Fruit fly (Drosophila melanogaster) whole organism, embryonic: Measurements from ENCODE around the gene CG10301.

Source experiments
- Awh ChIP-seq: fragments of 200-800 bp; sonication (Bioruptor generic); IDR thresholded peaks from 2 replicates; pipeline ENCODE4, ENCODE4 v1.3.6; 2022; ENCODE audit warnings: missing biosample characterization, missing genetic modification characterization
- BEAF-32 ChIP-seq: fragments of 200-800 bp; sonication (Bioruptor generic); optimal IDR thresholded peaks from 3 replicates; lab custom pipeline; 2017; ENCODE audit warnings: missing biosample characterization, missing genetic modification characterization, mild to moderate bottlenecking, moderate library complexity, missing genetic modification reagents
- CG10209 ChIP-seq: fragments of 200-800 bp; sonication (Bioruptor generic); optimal IDR thresholded peaks from 3 replicates; lab custom pipeline; 2017; ENCODE audit warnings: missing biosample characterization, mild to moderate bottlenecking, missing genetic modification characterization, missing genetic modification reagents
- CG1024 ChIP-seq: fragments of 200-800 bp; sonication (Bioruptor generic); IDR thresholded peaks from 2 replicates; pipeline ENCODE4 v1.3.6; 2022; ENCODE audit warnings: missing biosample characterization, missing genetic modification characterization
- CG10366 ChIP-seq: fragments of 200-800 bp; sonication (Bioruptor generic); IDR thresholded peaks from 2 replicates; pipeline ENCODE4 v1.3.6; 2022; ENCODE audit warnings: missing biosample characterization, missing genetic modification characterization
- CG10959 ChIP-seq: fragments of 200-800 bp; sonication (Bioruptor generic); IDR thresholded peaks from 2 replicates; pipeline ENCODE4 v1.3.6; 2022; ENCODE audit warnings: missing biosample characterization, missing genetic modification characterization
- CG11085 ChIP-seq: fragments of 200-800 bp; sonication (Bioruptor generic); IDR thresholded peaks from 2 replicates; pipeline ENCODE4 v1.3.6; 2022; ENCODE audit warnings: missing biosample characterization, missing genetic modification characterization
- CG11247 ChIP-seq: fragments of 200-800 bp; sonication (Bioruptor generic); IDR thresholded peaks from 2 replicates; pipeline ENCODE4 v1.3.6; 2022; ENCODE audit warnings: missing biosample characterization, missing genetic modification characterization
- CG11504 ChIP-seq: fragments of 200-800 bp; sonication (Bioruptor generic); optimal IDR thresholded peaks from 3 replicates; lab custom pipeline; 2019; ENCODE audit warnings: missing biosample characterization, mild to moderate bottlenecking, missing genetic modification characterization, moderate library complexity
- CG13287 ChIP-seq: fragments of 200-800 bp; sonication (Bioruptor generic); IDR thresholded peaks from 2 replicates; pipeline ENCODE4 v1.3.6; 2022; ENCODE audit warnings: missing biosample characterization, missing genetic modification characterization; ENCODE audit not compliant: partially characterized antibody
- CG15011 ChIP-seq: fragments of 200-800 bp; sonication (Bioruptor generic); optimal IDR thresholded peaks from 3 replicates; lab custom pipeline; 2018; ENCODE audit warnings: missing biosample characterization, mild to moderate bottlenecking, missing genetic modification characterization
- CG15479 ChIP-seq: fragments of 200-800 bp; sonication (Bioruptor generic); optimal IDR thresholded peaks from 3 replicates; lab custom pipeline; 2019; ENCODE audit warnings: missing biosample characterization, mild to moderate bottlenecking, missing genetic modification characterization, moderate library complexity
- CG1603 ChIP-seq: fragments of 200-800 bp; sonication (Bioruptor generic); optimal IDR thresholded peaks from 2 replicates; lab custom pipeline; 2019; ENCODE audit warnings: missing biosample characterization, mild to moderate bottlenecking, missing genetic modification characterization, moderate library complexity
- CG1792 ChIP-seq: fragments of 200-800 bp; sonication (Bioruptor generic); optimal IDR thresholded peaks from 2 replicates; lab custom pipeline; 2016; ENCODE audit warnings: missing biosample characterization, missing genetic modification characterization
- CG2202 ChIP-seq: fragments of 200-800 bp; sonication (Bioruptor generic); optimal IDR thresholded peaks from 2 replicates; lab custom pipeline; 2018; ENCODE audit warnings: missing biosample characterization, mild to moderate bottlenecking, missing genetic modification characterization
- CG30431 ChIP-seq: fragments of 200-800 bp; sonication (Bioruptor generic); optimal IDR thresholded peaks from 2 replicates; lab custom pipeline; 2017; ENCODE audit warnings: missing biosample characterization, missing genetic modification characterization
- CG31224 ChIP-seq: fragments of 200-800 bp; sonication (Bioruptor generic); IDR thresholded peaks from 2 replicates; pipeline ENCODE4 v1.3.6; 2022; ENCODE audit warnings: missing biosample characterization, missing genetic modification characterization
- CG3281 ChIP-seq: fragments of 200-800 bp; sonication (Bioruptor generic); optimal IDR thresholded peaks from 3 replicates; lab custom pipeline; 2017; ENCODE audit warnings: missing biosample characterization, mild to moderate bottlenecking, missing genetic modification characterization
- CG3847 ChIP-seq: fragments of 200-800 bp; sonication (Bioruptor generic); IDR thresholded peaks from 2 replicates; pipeline ENCODE4 v1.3.6; 2022; ENCODE audit warnings: missing biosample characterization, missing genetic modification characterization
- CG6683 ChIP-seq: fragments of 200-800 bp; sonication (Bioruptor generic); optimal IDR thresholded peaks from 2 replicates; lab custom pipeline; 2017; ENCODE audit warnings: missing biosample characterization, mild to moderate bottlenecking, missing genetic modification characterization, missing genetic modification reagents
- CG6813 ChIP-seq: fragments of 200-800 bp; sonication (Bioruptor generic); optimal IDR thresholded peaks from 2 replicates; lab custom pipeline; 2017; ENCODE audit warnings: missing biosample characterization, missing genetic modification characterization, mild to moderate bottlenecking, moderate library complexity, missing genetic modification reagents
- CG7928 ChIP-seq: fragments of 200-800 bp; sonication (Bioruptor generic); optimal IDR thresholded peaks from 2 replicates; lab custom pipeline; 2017; ENCODE audit warnings: missing biosample characterization, mild to moderate bottlenecking, missing genetic modification characterization
- D19A ChIP-seq: fragments of 200-800 bp; optimal IDR thresholded peaks from 3 replicates; lab custom pipeline; 2019; ENCODE audit warnings: missing biosample characterization, mild to moderate bottlenecking, missing genetic modification characterization, moderate library complexity
- Dad ChIP-seq: fragments of 200-800 bp; sonication (Bioruptor generic); optimal IDR thresholded peaks from 3 replicates; lab custom pipeline; 2016; ENCODE audit warnings: missing biosample characterization, missing genetic modification characterization
- Elba2 ChIP-seq: fragments of 200-800 bp; sonication (Bioruptor generic); optimal IDR thresholded peaks from 3 replicates; lab custom pipeline; 2016; ENCODE audit warnings: missing biosample characterization, missing genetic modification characterization
- HLH3B ChIP-seq: fragments of 200-800 bp; sonication (Bioruptor generic); IDR thresholded peaks from 2 replicates; pipeline ENCODE4 v1.3.6; 2022; ENCODE audit warnings: missing biosample characterization, missing genetic modification characterization
- HmgZ ChIP-seq: fragments of 200-800 bp; sonication (Bioruptor generic); optimal IDR thresholded peaks from 2 replicates; lab custom pipeline; 2018; ENCODE audit warnings: missing biosample characterization, mild to moderate bottlenecking, missing genetic modification characterization
- Hmr ChIP-seq: fragments of 200-800 bp; sonication (Bioruptor generic); optimal IDR thresholded peaks from 3 replicates; lab custom pipeline; 2017; ENCODE audit warnings: mild to moderate bottlenecking, missing biosample characterization, missing genetic modification reagents, missing genetic modification characterization
- Jarid2 ChIP-seq: fragments of 200-800 bp; sonication (Bioruptor generic); optimal IDR thresholded peaks from 3 replicates; lab custom pipeline; 2017; ENCODE audit warnings: mild to moderate bottlenecking, missing biosample characterization, missing genetic modification reagents, missing genetic modification characterization
- Lim3 ChIP-seq: fragments of 200-800 bp; sonication (Bioruptor generic); IDR thresholded peaks from 2 replicates; pipeline ENCODE4 v1.3.6; 2022; ENCODE audit warnings: missing biosample characterization, missing genetic modification characterization
- Rfx ChIP-seq: fragments of 200-800 bp; sonication (Bioruptor generic); IDR thresholded peaks from 2 replicates; pipeline ENCODE4 v1.3.6; 2022; ENCODE audit warnings: missing biosample characterization, missing genetic modification characterization
- Sox100B ChIP-seq: fragments of 200-800 bp; sonication (Bioruptor generic); optimal IDR thresholded peaks from 3 replicates; lab custom pipeline; 2018; ENCODE audit warnings: missing biosample characterization, mild to moderate bottlenecking, missing genetic modification characterization
- Sry-β ChIP-seq: fragments of 200-800 bp; sonication (Bioruptor generic); optimal IDR thresholded peaks from 2 replicates; lab custom pipeline; 2018; ENCODE audit warnings: missing biosample characterization, mild to moderate bottlenecking, missing genetic modification characterization, moderate library complexity
- Tbp ChIP-seq: fragments of >200 bp; optimal IDR thresholded peaks from 2 replicates; lab custom pipeline; 2018; ENCODE audit warnings: missing biosample characterization, missing genetic modification characterization
- abd-A ChIP-seq: fragments of 200-800 bp; sonication (Bioruptor generic); optimal IDR thresholded peaks from 3 replicates; lab custom pipeline; 2019; ENCODE audit warnings: missing biosample characterization, mild to moderate bottlenecking, missing genetic modification characterization, moderate library complexity
- ash1 ChIP-seq: fragments of 200-800 bp; sonication (Bioruptor generic); optimal IDR thresholded peaks from 2 replicates; lab custom pipeline; 2018; ENCODE audit warnings: missing biosample characterization, mild to moderate bottlenecking, missing genetic modification characterization
- bigmax ChIP-seq: fragments of 200-800 bp; sonication (Bioruptor generic); optimal IDR thresholded peaks from 2 replicates; lab custom pipeline; 2018; ENCODE audit warnings: missing biosample characterization, mild to moderate bottlenecking, missing genetic modification characterization
- danr ChIP-seq: fragments of 200-800 bp; sonication (Bioruptor generic); IDR thresholded peaks from 2 replicates; pipeline ENCODE4 v1.3.6; 2022; ENCODE audit warnings: missing biosample characterization, missing genetic modification characterization
- ems ChIP-seq: fragments of 200-800 bp; sonication (Bioruptor generic); optimal IDR thresholded peaks from 3 replicates; lab custom pipeline; 2016; ENCODE audit warnings: missing biosample characterization, missing genetic modification characterization
- gce ChIP-seq: fragments of 200-800 bp; sonication (Bioruptor generic); IDR thresholded peaks from 3 replicates; pipeline ENCODE4 v1.3.6; 2022; ENCODE audit warnings: missing biosample characterization, missing genetic modification characterization
- hth ChIP-seq: fragments of >200 bp; optimal IDR thresholded peaks from 2 replicates; lab custom pipeline; 2017; ENCODE audit warnings: inconsistent platforms
- ind ChIP-seq: fragments of 200-800 bp; sonication (Bioruptor generic); optimal IDR thresholded peaks from 3 replicates; lab custom pipeline; 2016; ENCODE audit warnings: missing biosample characterization, missing genetic modification characterization
- knrl ChIP-seq: fragments of 200-800 bp; sonication (Bioruptor generic); IDR thresholded peaks from 3 replicates; pipeline ENCODE4 v1.3.6; 2022; ENCODE audit warnings: missing biosample characterization, missing genetic modification characterization; ENCODE audit not compliant: partially characterized antibody
- mld ChIP-seq: fragments of 200-800 bp; sonication (Bioruptor generic); IDR thresholded peaks from 3 replicates; pipeline ENCODE4 v1.3.6; 2022; ENCODE audit warnings: missing biosample characterization, missing genetic modification characterization; ENCODE audit not compliant: partially characterized antibody
- pan ChIP-seq, 4 experiments: fragments of >200 bp in 3 of 4; fragments of 200-800 bp in 1 of 4; sonication (Bioruptor generic) in 1 of 4; optimal IDR thresholded peaks in 3 of 4; IDR thresholded peaks in 1 of 4; 2 replicates each; pipeline versions ENCODE4 v1.3.6 to Lab custom; 2017 to 2022; ENCODE audit warnings: missing biosample characterization in 2 of 4, missing genetic modification characterization in 2 of 4, mixed read lengths in 1 of 4
- pita ChIP-seq: fragments of 200-800 bp; sonication (Bioruptor generic); optimal IDR thresholded peaks from 2 replicates; lab custom pipeline; 2017; ENCODE audit warnings: missing biosample characterization, mild to moderate bottlenecking, missing genetic modification characterization
- ranshi ChIP-seq: fragments of 200-800 bp; sonication (Bioruptor generic); IDR thresholded peaks from 2 replicates; pipeline ENCODE4 v1.3.6; 2022; ENCODE audit warnings: missing biosample characterization, missing genetic modification characterization
- sens-2 ChIP-seq: fragments of 200-800 bp; sonication (Bioruptor generic); IDR thresholded peaks from 2 replicates; pipeline ENCODE4 v1.3.6; 2022; ENCODE audit warnings: missing biosample characterization, missing genetic modification characterization
- slbo ChIP-seq: fragments of 200-800 bp; sonication (Bioruptor generic); IDR thresholded peaks from 2 replicates; pipeline ENCODE4 v1.3.6; 2022; ENCODE audit warnings: missing biosample characterization, missing genetic modification characterization
- stc ChIP-seq: fragments of 200-800 bp; sonication (Bioruptor generic); IDR thresholded peaks from 2 replicates; pipeline ENCODE4 v1.3.6; 2022; ENCODE audit warnings: missing biosample characterization, missing genetic modification characterization
- tna ChIP-seq: fragments of 200-800 bp; sonication (Bioruptor generic); IDR thresholded peaks from 2 replicates; pipeline ENCODE4 v1.3.6; 2022; ENCODE audit warnings: missing biosample characterization, missing genetic modification characterization; ENCODE audit not compliant: partially characterized antibody

CG10301 gene

DNA sequence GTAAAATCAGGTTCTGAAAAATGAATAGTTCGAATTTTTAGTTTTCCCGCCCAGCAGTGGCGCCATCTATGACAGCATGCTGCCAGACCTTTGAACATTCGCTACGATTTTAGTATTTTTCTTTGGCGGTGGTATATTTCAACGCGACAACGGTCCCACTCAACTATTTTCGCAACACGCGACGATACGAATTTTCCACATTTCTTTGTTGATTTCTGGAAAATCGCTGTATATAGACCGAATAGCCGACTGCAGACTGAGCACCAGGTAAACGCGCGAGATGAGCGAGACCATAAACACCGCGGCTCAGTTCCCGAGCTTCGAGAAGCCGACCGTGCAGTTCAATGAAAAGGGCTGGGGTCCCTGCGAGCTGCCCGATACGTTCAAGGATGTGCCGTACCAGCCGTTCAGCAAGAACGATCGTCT, 30.0 kb upstream of the CG10301 start, which contains the start of gene eIF3d1 (continued):
- TF ChIP-seq Hmr (no peak), BEAF-32 (GFP tag; lab: Kevin White, UChicago) (peak; percentile 60), HLH3B (no peak), hth (no peak), Jarid2 (no peak), gce (GFP tag; lab: Robert Waterston, UW) (no peak), CG1792 (GFP tag; lab: Kevin White, UChicago) (no peak), CG15011 (GFP tag; lab: Kevin White, UChicago) (no peak), ranshi (no peak), CG30431 (no peak), Sox100B (no peak), CG1603 (tag; lab: Kevin White, UChicago) (no peak), CG11247 (no peak; the same call in 1 of the 2 replicates), CG10959 (no peak), CG3281 (no peak), CG3847 (GFP tag; lab: Robert Waterston, UW) (peak; percentile 88), bigmax (GFP tag; lab: Kevin White, UChicago) (peak; percentile 94), CG13287 (GFP tag; lab: Robert Waterston, UW) (peak; percentile 37; the same call in 1 of the 2 replicates), CG6683 (GFP tag; lab: Kevin White, UChicago) (no peak), Elba2 (GFP tag; lab: Kevin White, UChicago) (no peak), knrl (GFP tag; lab: Robert Waterston, UW) (peak; percentile 32; the same call in 1 of the 3 replicates), D19A (tag; lab: Kevin White, UChicago) (no peak), stc (no peak), Dad (GFP tag; lab: Kevin White, UChicago) (no peak), CG15479 (no peak), abd-A (tag; lab: Kevin White, UChicago) (no peak), sens-2 (GFP tag; lab: Robert Waterston, UW) (no peak), CG11504 (tag; lab: Kevin White, UChicago) (no peak), CG2202 (tag; lab: Kevin White, UChicago) (no peak), CG7928 (GFP tag; lab: Kevin White, UChicago) (no peak), CG10209 (GFP tag; lab: Kevin White, UChicago) (no peak), CG10366 (GFP tag; lab: Robert Waterston, UW) (no peak), CG11085 (no peak), ems (GFP tag; lab: Kevin White, UChicago) (peak; percentile 8), Lim3 (no peak), Sry-β (GFP tag; lab: Kevin White, UChicago) (no peak), Tbp (no peak), pan (optimal IDR thresholded peaks at IDR 0.05; lab: Kevin White, UChicago) (no peak), pan (GFP tag; optimal IDR thresholded peaks at IDR 0.05 in 1 of 2, IDR thresholded peaks at IDR 0.05 in 1 of 2) (no peak), tna (GFP tag; lab: Robert Waterston, UW) (no peak), Rfx (GFP tag; lab: Robert Waterston, UW) (peak; percentile 50; the same call in 1 of the 2 replicates), mld (no peak), CG1024 (no peak), CG6813 (GFP tag; lab: Kevin White, UChicago) (no peak), CG31224 (GFP tag; lab: Robert Waterston, UW) (no peak), slbo (GFP tag; lab: Robert Waterston, UW) (no peak; the same call in 1 of the 2 replicates), Awh (GFP tag; lab: Robert Waterston, UW) (no peak), ash1 (GFP tag; lab: Kevin White, UChicago) (no peak), danr (GFP tag; lab: Robert Waterston, UW) (no peak), HmgZ (tag; lab: Kevin White, UChicago) (peak; percentile 44), ind (GFP tag; lab: Kevin White, UChicago) (peak; percentile 4), pita (no peak)
